Fruit fly (Drosophila melanogaster) whole organism, embryonic: ENCODE data around the gene CG43291.

Experiments used
- Abd-B ChIP-seq: fragments of 200-800 bp; sonication (Bioruptor generic); optimal IDR thresholded peaks from 2 replicates; lab custom pipeline; 2018; ENCODE audit warnings: missing biosample characterization, mild to moderate bottlenecking, missing genetic modification characterization, moderate library complexity
- Bgb ChIP-seq: fragments of 200-800 bp; sonication (Bioruptor generic); IDR thresholded peaks from 2 replicates; pipeline ENCODE4 v1.3.6; 2022; ENCODE audit warnings: missing biosample characterization, missing genetic modification characterization; ENCODE audit not compliant: partially characterized antibody
- CG10147 ChIP-seq: fragments of 200-800 bp; sonication (Bioruptor generic); optimal IDR thresholded peaks from 2 replicates; lab custom pipeline; 2019; ENCODE audit warnings: missing biosample characterization, mild to moderate bottlenecking, missing genetic modification characterization, moderate library complexity
- CG10209 ChIP-seq: fragments of 200-800 bp; sonication (Bioruptor generic); optimal IDR thresholded peaks from 3 replicates; lab custom pipeline; 2017; ENCODE audit warnings: missing biosample characterization, mild to moderate bottlenecking, missing genetic modification characterization, missing genetic modification reagents
- CG10462 ChIP-seq: fragments of 200-800 bp; sonication (Bioruptor generic); optimal IDR thresholded peaks from 2 replicates; lab custom pipeline; 2016; ENCODE audit warnings: missing biosample characterization, missing genetic modification characterization
- CG10654 ChIP-seq: fragments of 200-800 bp; sonication (Bioruptor generic); optimal IDR thresholded peaks from 2 replicates; lab custom pipeline; 2016; ENCODE audit warnings: missing biosample characterization, missing genetic modification characterization
- CG12391 ChIP-seq: fragments of 200-800 bp; sonication (Bioruptor generic); optimal IDR thresholded peaks from 3 replicates; lab custom pipeline; 2018; ENCODE audit warnings: missing biosample characterization, mild to moderate bottlenecking, missing genetic modification characterization, moderate library complexity
- CG14050 ChIP-seq: fragments of 200-800 bp; sonication (Bioruptor generic); IDR thresholded peaks from 3 replicates; pipeline ENCODE4 v1.3.6; 2022; ENCODE audit warnings: missing biosample characterization, missing genetic modification characterization
- CG14860 ChIP-seq: fragments of 200-800 bp; sonication (Bioruptor generic); IDR thresholded peaks from 3 replicates; pipeline ENCODE4 v1.3.6; 2022; ENCODE audit warnings: missing biosample characterization, missing genetic modification characterization; ENCODE audit not compliant: partially characterized antibody
- CG15514 ChIP-seq: fragments of 200-800 bp; sonication (Bioruptor generic); optimal IDR thresholded peaks from 3 replicates; lab custom pipeline; 2017; ENCODE audit warnings: missing biosample characterization, missing genetic modification characterization, mild to moderate bottlenecking, moderate library complexity, missing genetic modification reagents
- CG1603 ChIP-seq: fragments of 200-800 bp; sonication (Bioruptor generic); optimal IDR thresholded peaks from 2 replicates; lab custom pipeline; 2019; ENCODE audit warnings: missing biosample characterization, mild to moderate bottlenecking, missing genetic modification characterization, moderate library complexity
- CG17328 ChIP-seq: fragments of 200-800 bp; sonication (Bioruptor generic); IDR thresholded peaks from 2 replicates; pipeline ENCODE4 v1.3.6; 2022; ENCODE audit warnings: missing biosample characterization, missing genetic modification characterization
- CG2875 ChIP-seq: fragments of 200-800 bp; sonication (Bioruptor generic); optimal IDR thresholded peaks from 2 replicates; lab custom pipeline; 2017; ENCODE audit warnings: missing biosample characterization, mild to moderate bottlenecking, missing genetic modification characterization, missing genetic modification reagents
- CG30431 ChIP-seq: fragments of 200-800 bp; sonication (Bioruptor generic); optimal IDR thresholded peaks from 2 replicates; lab custom pipeline; 2017; ENCODE audit warnings: missing biosample characterization, missing genetic modification characterization
- CG34376 ChIP-seq: fragments of 200-800 bp; sonication (Bioruptor generic); optimal IDR thresholded peaks from 2 replicates; lab custom pipeline; 2018; ENCODE audit warnings: missing biosample characterization, mild to moderate bottlenecking, missing genetic modification characterization
- CG3726 ChIP-seq: fragments of 200-800 bp; sonication (Bioruptor generic); IDR thresholded peaks from 3 replicates; pipeline ENCODE4, ENCODE4 v1.3.6; 2022; ENCODE audit warnings: missing biosample characterization, missing genetic modification characterization
- CG42726 ChIP-seq: fragments of 200-800 bp; sonication (Bioruptor generic); IDR thresholded peaks from 2 replicates; pipeline ENCODE4 v1.3.6; 2022; ENCODE audit warnings: missing biosample characterization, missing genetic modification characterization; ENCODE audit not compliant: partially characterized antibody
- CG6689 ChIP-seq: fragments of 200-800 bp; sonication (Bioruptor generic); IDR thresholded peaks from 2 replicates; pipeline ENCODE4 v1.3.6; 2022; ENCODE audit warnings: missing biosample characterization, missing genetic modification characterization
- CG6765 ChIP-seq: fragments of 200-800 bp; sonication (Bioruptor generic); optimal IDR thresholded peaks from 3 replicates; lab custom pipeline; 2017; ENCODE audit warnings: missing biosample characterization, mild to moderate bottlenecking, missing genetic modification characterization
- CG7556 ChIP-seq: fragments of 200-800 bp; sonication (Bioruptor generic); optimal IDR thresholded peaks from 2 replicates; lab custom pipeline; 2017; ENCODE audit warnings: missing biosample characterization, mild to moderate bottlenecking, missing genetic modification characterization
- CG8089 ChIP-seq: fragments of 200-800 bp; sonication (Bioruptor generic); optimal IDR thresholded peaks from 3 replicates; lab custom pipeline; 2016; ENCODE audit warnings: missing biosample characterization, missing genetic modification characterization
- CG9876 ChIP-seq: fragments of 200-800 bp; sonication (Bioruptor generic); optimal IDR thresholded peaks from 2 replicates; lab custom pipeline; 2016; ENCODE audit warnings: missing biosample characterization, missing genetic modification characterization
- CoRest ChIP-seq: fragments of 200-800 bp; sonication (Bioruptor generic); optimal IDR thresholded peaks from 3 replicates; lab custom pipeline; 2018; ENCODE audit warnings: missing biosample characterization, mild to moderate bottlenecking, missing genetic modification characterization, moderate library complexity
- Dll ChIP-seq: fragments of 200-800 bp; sonication (Bioruptor generic); IDR thresholded peaks from 4 replicates; pipeline ENCODE4 v1.3.6; 2022; ENCODE audit warnings: missing biosample characterization, missing genetic modification characterization; ENCODE audit not compliant: partially characterized antibody
- Eip74EF ChIP-seq, 2 experiments: fragments of 200-800 bp in 1 of 2; fragments of >200 bp in 1 of 2; sonication (Bioruptor generic) in 1 of 2; optimal IDR thresholded peaks; 2 replicates each; lab custom pipeline; 2017 to 2019; ENCODE audit warnings: missing biosample characterization in 2 of 2, missing genetic modification characterization in 2 of 2, mild to moderate bottlenecking in 1 of 2, moderate library complexity in 1 of 2
- GATAe ChIP-seq: fragments of 200-800 bp; sonication (Bioruptor generic); conservative IDR thresholded peaks from 2 replicates; pipeline ENCODE4 v1.3.6; 2022; ENCODE audit warnings: missing biosample characterization, missing genetic modification characterization
- HHEX ChIP-seq: fragments of 200-800 bp; sonication (Bioruptor generic); optimal IDR thresholded peaks from 3 replicates; lab custom pipeline; 2017; ENCODE audit warnings: missing biosample characterization, mild to moderate bottlenecking, missing genetic modification characterization, missing genetic modification reagents
- Hr78 ChIP-seq, 2 experiments: fragments of 200-800 bp in 1 of 2; fragments of >200 bp in 1 of 2; sonication (Bioruptor generic) in 1 of 2; optimal IDR thresholded peaks; 2 replicates each; lab custom pipeline; 2017 to 2019; ENCODE audit warnings: missing biosample characterization in 2 of 2, missing genetic modification characterization in 2 of 2, mild to moderate bottlenecking in 1 of 2, moderate library complexity in 1 of 2
- NC2α ChIP-seq: fragments of 200-800 bp; sonication (Bioruptor generic); optimal IDR thresholded peaks from 2 replicates; lab custom pipeline; 2016; ENCODE audit warnings: missing biosample characterization, missing genetic modification characterization
- abd-A ChIP-seq: fragments of 200-800 bp; sonication (Bioruptor generic); optimal IDR thresholded peaks from 3 replicates; lab custom pipeline; 2019; ENCODE audit warnings: missing biosample characterization, mild to moderate bottlenecking, missing genetic modification characterization, moderate library complexity
- al ChIP-seq: fragments of 200-800 bp; sonication (Bioruptor generic); IDR thresholded peaks from 2 replicates; pipeline ENCODE4 v1.3.6; 2022; ENCODE audit warnings: missing biosample characterization, missing genetic modification characterization
- az2 ChIP-seq: fragments of 200-800 bp; sonication (Bioruptor generic); optimal IDR thresholded peaks from 3 replicates; lab custom pipeline; 2016; ENCODE audit warnings: missing biosample characterization, missing genetic modification characterization
- br ChIP-seq: fragments of >200 bp; optimal IDR thresholded peaks from 2 replicates; lab custom pipeline; 2017
- cato ChIP-seq: fragments of 200-800 bp; sonication (Bioruptor generic); optimal IDR thresholded peaks from 2 replicates; lab custom pipeline; 2016; ENCODE audit warnings: missing biosample characterization, missing genetic modification characterization, borderline replicate concordance
- corto ChIP-seq: fragments of 200-800 bp; sonication (Bioruptor generic); optimal IDR thresholded peaks from 2 replicates; lab custom pipeline; 2016; ENCODE audit warnings: missing biosample characterization, mild to moderate bottlenecking, missing genetic modification characterization, moderate library complexity
- disco-r ChIP-seq: fragments of 200-800 bp; sonication (Bioruptor generic); optimal IDR thresholded peaks from 2 replicates; lab custom pipeline; 2016; ENCODE audit warnings: missing biosample characterization, missing genetic modification characterization
- dysf ChIP-seq: fragments of 200-800 bp; sonication (Bioruptor generic); IDR thresholded peaks from 3 replicates; pipeline ENCODE4 v1.3.6; 2022; ENCODE audit warnings: missing biosample characterization, missing genetic modification characterization
- jumu ChIP-seq: fragments of 200-800 bp; sonication (Bioruptor generic); optimal IDR thresholded peaks from 3 replicates; lab custom pipeline; 2016; ENCODE audit warnings: missing biosample characterization, missing genetic modification characterization
- ken ChIP-seq: fragments of 200-800 bp; sonication (Bioruptor generic); IDR thresholded peaks from 3 replicates; pipeline ENCODE4 v1.3.6; 2022; ENCODE audit warnings: missing biosample characterization, missing genetic modification characterization
- nau ChIP-seq: fragments of 200-800 bp; sonication (Bioruptor generic); optimal IDR thresholded peaks from 3 replicates; lab custom pipeline; 2017; ENCODE audit warnings: missing biosample characterization, mild to moderate bottlenecking, missing genetic modification characterization, missing genetic modification reagents
- nerfin-2 ChIP-seq: fragments of 200-800 bp; sonication (Bioruptor generic); IDR thresholded peaks from 2 replicates; pipeline ENCODE4 v1.3.6; 2022; ENCODE audit warnings: missing biosample characterization, missing genetic modification characterization; ENCODE audit not compliant: partially characterized antibody
- pan ChIP-seq, 4 experiments: fragments of >200 bp in 3 of 4; fragments of 200-800 bp in 1 of 4; sonication (Bioruptor generic) in 1 of 4; optimal IDR thresholded peaks in 3 of 4; IDR thresholded peaks in 1 of 4; 2 replicates each; pipeline versions ENCODE4 v1.3.6 to Lab custom; 2017 to 2022; ENCODE audit warnings: missing biosample characterization in 2 of 4, missing genetic modification characterization in 2 of 4, mixed read lengths in 1 of 4
- phol ChIP-seq: fragments of 200-800 bp; sonication (Bioruptor generic); optimal IDR thresholded peaks from 3 replicates; lab custom pipeline; 2018; ENCODE audit warnings: missing biosample characterization, mild to moderate bottlenecking, missing genetic modification characterization, moderate library complexity
- schlank ChIP-seq: fragments of 200-800 bp; sonication (Bioruptor generic); optimal IDR thresholded peaks from 2 replicates; lab custom pipeline; 2018; ENCODE audit warnings: missing biosample characterization, mild to moderate bottlenecking, missing genetic modification characterization
- seq ChIP-seq: fragments of 200-800 bp; sonication (Bioruptor generic); IDR thresholded peaks from 2 replicates; pipeline ENCODE4 v1.3.6; 2022; ENCODE audit warnings: missing biosample characterization, missing genetic modification characterization
- sima ChIP-seq: fragments of 200-800 bp; sonication (Bioruptor generic); optimal IDR thresholded peaks from 2 replicates; lab custom pipeline; 2016; ENCODE audit warnings: missing biosample characterization, missing genetic modification characterization
- slp2 ChIP-seq: fragments of 200-800 bp; sonication (Bioruptor generic); optimal IDR thresholded peaks from 2 replicates; lab custom pipeline; 2016; ENCODE audit warnings: missing biosample characterization, missing genetic modification characterization
- so ChIP-seq: fragments of 200-800 bp; sonication (Bioruptor generic); IDR thresholded peaks from 3 replicates; pipeline ENCODE4 v1.3.6; 2022; ENCODE audit warnings: missing biosample characterization, missing genetic modification characterization
- tna ChIP-seq: fragments of 200-800 bp; sonication (Bioruptor generic); IDR thresholded peaks from 2 replicates; pipeline ENCODE4 v1.3.6; 2022; ENCODE audit warnings: missing biosample characterization, missing genetic modification characterization; ENCODE audit not compliant: partially characterized antibody

Gene CG43291

dm6 chr3R:14283042-14283626 is 38.7 kb upstream of the CG43291 start (continued):
- TF ChIP-seq CG14050 (GFP tag; lab: Robert Waterston, UW) (no peak), tna (GFP tag; lab: Robert Waterston, UW) (no peak), CG10654 (GFP tag; lab: Kevin White, UChicago) (no peak), NC2α (GFP tag; lab: Kevin White, UChicago) (no peak), slp2 (no peak), HHEX (GFP tag; lab: Kevin White, UChicago) (peak; percentile 38), seq (GFP tag; lab: Robert Waterston, UW) (no peak), pan (optimal IDR thresholded peaks at IDR 0.05; lab: Kevin White, UChicago) (no peak), pan (GFP tag; optimal IDR thresholded peaks at IDR 0.05 in 1 of 2, IDR thresholded peaks at IDR 0.05 in 1 of 2) (no peak), CG10209 (GFP tag; lab: Kevin White, UChicago) (peak; percentile 68), Bgb (GFP tag; lab: Robert Waterston, UW) (no peak), CG7556 (GFP tag; lab: Kevin White, UChicago) (no peak), so (GFP tag; lab: Robert Waterston, UW) (no peak), CG15514 (GFP tag; lab: Kevin White, UChicago) (no peak), CG3726 (GFP tag; lab: Robert Waterston, UW) (no peak), nerfin-2 (GFP tag; lab: Robert Waterston, UW) (no peak), CG14860 (GFP tag; lab: Robert Waterston, UW) (no peak), sima (GFP tag; lab: Kevin White, UChicago) (no peak), Eip74EF (GFP tag; optimal IDR thresholded peaks at IDR 0.05; lab: Kevin White, UChicago) (peak in 1 of 2 experiments; percentile 18), CG9876 (GFP tag; lab: Kevin White, UChicago) (no peak), CG42726 (GFP tag; lab: Robert Waterston, UW) (no peak), Hr78 (GFP tag; optimal IDR thresholded peaks at IDR 0.05; lab: Kevin White, UChicago) (no peak), CG2875 (GFP tag; lab: Kevin White, UChicago) (no peak), schlank (tag; lab: Kevin White, UChicago) (peak; percentile 6), nau (GFP tag; lab: Kevin White, UChicago) (no peak), ken (no peak), GATAe (no peak), CG6765 (GFP tag; lab: Kevin White, UChicago) (peak; percentile 25), abd-A (tag; lab: Kevin White, UChicago) (no peak), CG34376 (GFP tag; lab: Kevin White, UChicago) (no peak), Dll (GFP tag; lab: Robert Waterston, UW) (no peak), Abd-B (peak; percentile 41), phol (tag; lab: Kevin White, UChicago) (peak; percentile 34), CoRest (tag; lab: Kevin White, UChicago) (peak; percentile 63), CG6689 (no peak), disco-r (GFP tag; lab: Kevin White, UChicago) (no peak), br (no peak), cato (GFP tag; lab: Kevin White, UChicago) (no peak), az2 (GFP tag; lab: Kevin White, UChicago) (peak; percentile 6), dysf (GFP tag; lab: Robert Waterston, UW) (no peak), al (GFP tag; lab: Robert Waterston, UW) (no peak), CG12391 (peak; percentile 49), CG10462 (peak; percentile 14), CG1603 (tag; lab: Kevin White, UChicago) (peak; percentile 32), corto (GFP tag; lab: Kevin White, UChicago) (no peak), CG8089 (GFP tag; lab: Kevin White, UChicago) (no peak), CG30431 (GFP tag; lab: Kevin White, UChicago) (no peak), CG17328 (no peak), jumu (GFP tag; lab: Kevin White, UChicago) (no peak), CG10147 (GFP tag; lab: Kevin White, UChicago) (peak; percentile 52)
